Worm (Caenorhabditis elegans): Measurements from ENCODE around the gene sdhb-1.

The sdhb-1 gene

ce11 chrII:9392724-9393123 lies 40.2 kb upstream of the sdhb-1 start, which contains the start of gene lido-17:
Gene lido-17 (minus strand): TSS chrII:9392824.
- TF ChIP-seq nhr-76 (tag; optimal IDR thresholded peaks at IDR 0.05) (no peak), snpc-4 (tag; optimal IDR thresholded peaks at IDR 0.05) (no peak), ceh-83 (GFP tag; optimal IDR thresholded peaks at IDR 0.05) (no peak), mep-1 (tag; optimal IDR thresholded peaks at IDR 0.05) (no peak), mab-5 (tag; optimal IDR thresholded peaks at IDR 0.05) (no peak), lin-32 (GFP tag; optimal IDR thresholded peaks at IDR 0.05) (no peak), unc-39 (tag; optimal IDR thresholded peaks at IDR 0.05) (no peak)

- TF ChIP-seq unc-39 (tag; optimal IDR thresholded peaks at IDR 0.05), result no peak
- TF ChIP-seq M03D4.4 (tag; optimal IDR thresholded peaks at IDR 0.05), result no peak
- no peak for TF ChIP-seq unc-120 (tag; optimal IDR thresholded peaks at IDR 0.05; ENCODE audit: poor library complexity, severe bottlenecking)
- no peak for TF ChIP-seq ceh-39 (tag; optimal IDR thresholded peaks at IDR 0.05)
- TF ChIP-seq nhr-237 (tag; optimal IDR thresholded peaks at IDR 0.05), result no peak
- no peak for TF ChIP-seq blmp-1 (tag; optimal IDR thresholded peaks at IDR 0.05)
- no peak for TF ChIP-seq bed-3 (GFP tag; optimal IDR thresholded peaks at IDR 0.05)
- TF ChIP-seq pha-4 (tag; optimal IDR thresholded peaks at IDR 0.05), result no peak
- no peak for TF ChIP-seq unc-62 (GFP tag; optimal IDR thresholded peaks at IDR 0.05)
- TF ChIP-seq ham-2 (GFP tag; optimal IDR thresholded peaks at IDR 0.05), result no peak
- no peak for TF ChIP-seq ces-1 (GFP tag; optimal IDR thresholded peaks at IDR 0.05)
- TF ChIP-seq nhr-76 (tag; optimal IDR thresholded peaks at IDR 0.05), result no peak
- TF ChIP-seq nhr-12 (tag; optimal IDR thresholded peaks at IDR 0.05), result no peak
- no peak for TF ChIP-seq elt-3 (tag; optimal IDR thresholded peaks at IDR 0.05)
- TF ChIP-seq snpc-4 (tag; optimal IDR thresholded peaks at IDR 0.05), result no peak
- no peak for TF ChIP-seq nhr-2 (tag; optimal IDR thresholded peaks at IDR 0.05)
- TF ChIP-seq lsy-2 (tag; optimal IDR thresholded peaks at IDR 0.05), result no peak
Measured at ce11 chrII:9385241-9385640, 32.7 kb upstream of the sdhb-1 start, which contains the start of gene C06C3.7. Gene C06C3.7 (plus strand): TSS chrII:9385541.

ce11 chrII:9379796-9380195 lies 27.3 kb upstream of the sdhb-1 start, which contains the start of gene srh-48:
Gene srh-48 (plus strand): TSS chrII:9380096.
- no peak for TF ChIP-seq unc-39 (tag; optimal IDR thresholded peaks at IDR 0.05)
- no peak for TF ChIP-seq mep-1 (tag; optimal IDR thresholded peaks at IDR 0.05)
- TF ChIP-seq ceh-39 (tag; optimal IDR thresholded peaks at IDR 0.05), result no peak

- TF ChIP-seq nhr-28 (tag; optimal IDR thresholded peaks at IDR 0.05) (no peak), ham-2 (GFP tag; optimal IDR thresholded peaks at IDR 0.05) (no peak), pha-4 (tag; optimal IDR thresholded peaks at IDR 0.05) (no peak), nhr-12 (tag; optimal IDR thresholded peaks at IDR 0.05) (no peak)
Measured at ce11 chrII:9378174-9378573, 25.6 kb upstream of the sdhb-1 start.

- TF ChIP-seq mab-5 (tag; optimal IDR thresholded peaks at IDR 0.05), result no peak
- no peak for TF ChIP-seq hlh-1 (tag; optimal IDR thresholded peaks at IDR 0.05)
- TF ChIP-seq cnd-1 (tag; optimal IDR thresholded peaks at IDR 0.05), result no peak
- TF ChIP-seq ceh-43 (GFP tag; optimal IDR thresholded peaks at IDR 0.05), result no peak
- TF ChIP-seq snpc-4 (tag; optimal IDR thresholded peaks at IDR 0.05), result no peak
- no peak for TF ChIP-seq nhr-2 (tag; optimal IDR thresholded peaks at IDR 0.05)
- TF ChIP-seq elt-1 (tag; optimal IDR thresholded peaks at IDR 0.05; ENCODE audit: borderline replicate concordance, insufficient read depth), result no peak
- TF ChIP-seq flh-1 (GFP tag; optimal IDR thresholded peaks at IDR 0.05), result no peak
- no peak for TF ChIP-seq nhr-76 (tag; optimal IDR thresholded peaks at IDR 0.05)
- no peak for TF ChIP-seq ceh-39 (tag; optimal IDR thresholded peaks at IDR 0.05)
- no peak for TF ChIP-seq pha-4 (tag; optimal IDR thresholded peaks at IDR 0.05)
- no peak for TF ChIP-seq drap-1 (GFP tag; optimal IDR thresholded peaks at IDR 0.05)
- TF ChIP-seq lin-32 (GFP tag; optimal IDR thresholded peaks at IDR 0.05), result no peak
- no peak for TF ChIP-seq unc-120 (tag; optimal IDR thresholded peaks at IDR 0.05; ENCODE audit: poor library complexity, severe bottlenecking)
- no peak for TF ChIP-seq nhr-28 (tag; optimal IDR thresholded peaks at IDR 0.05)
- no peak for TF ChIP-seq sptf-1 (tag; optimal IDR thresholded peaks at IDR 0.05)
- TF ChIP-seq mls-2 (tag; optimal IDR thresholded peaks at IDR 0.05), result no peak
- TF ChIP-seq M03D4.4 (tag; optimal IDR thresholded peaks at IDR 0.05), result no peak
- no peak for TF ChIP-seq ham-2 (GFP tag; optimal IDR thresholded peaks at IDR 0.05)
Measured at ce11 chrII:9377158-9377557, 24.6 kb upstream of the sdhb-1 start, which contains the start of gene C06C3.10. Gene C06C3.10 (minus strand): TSS chrII:9377258.

ce11 chrII:9374807-9375206 lies 22.3 kb upstream of the sdhb-1 start, which contains the start of gene C06C3.12:
Gene C06C3.12 (plus strand): TSS chrII:9375107.
- TF ChIP-seq lsy-2 (tag; optimal IDR thresholded peaks at IDR 0.05), result no peak
- no peak for TF ChIP-seq ham-2 (GFP tag; optimal IDR thresholded peaks at IDR 0.05)
- TF ChIP-seq unc-62 (GFP tag; optimal IDR thresholded peaks at IDR 0.05), result no peak
- no peak for TF ChIP-seq nhr-12 (tag; optimal IDR thresholded peaks at IDR 0.05)
- no peak for TF ChIP-seq nhr-76 (tag; optimal IDR thresholded peaks at IDR 0.05)
- TF ChIP-seq ztf-11 (tag; optimal IDR thresholded peaks at IDR 0.05), result no peak
- no peak for TF ChIP-seq M03D4.4 (tag; optimal IDR thresholded peaks at IDR 0.05)
- TF ChIP-seq sptf-1 (tag; optimal IDR thresholded peaks at IDR 0.05), result no peak
- TF ChIP-seq flh-1 (GFP tag; optimal IDR thresholded peaks at IDR 0.05), result no peak
- TF ChIP-seq bed-3 (GFP tag; optimal IDR thresholded peaks at IDR 0.05), result no peak
- TF ChIP-seq elt-1 (tag; optimal IDR thresholded peaks at IDR 0.05; ENCODE audit: borderline replicate concordance, insufficient read depth), result no peak
- TF ChIP-seq zip-8 (tag; optimal IDR thresholded peaks at IDR 0.05), result no peak
- no peak for TF ChIP-seq ceh-43 (GFP tag; optimal IDR thresholded peaks at IDR 0.05)
- TF ChIP-seq elt-3 (tag; optimal IDR thresholded peaks at IDR 0.05), result no peak
- TF ChIP-seq pha-4 (tag; optimal IDR thresholded peaks at IDR 0.05), result no peak
- no peak for TF ChIP-seq unc-39 (tag; optimal IDR thresholded peaks at IDR 0.05)
- TF ChIP-seq blmp-1 (tag; optimal IDR thresholded peaks at IDR 0.05), result no peak
- TF ChIP-seq ces-1 (GFP tag; optimal IDR thresholded peaks at IDR 0.05), result no peak
- TF ChIP-seq lin-32 (GFP tag; optimal IDR thresholded peaks at IDR 0.05), result no peak
